Fruit fly (Drosophila melanogaster) whole organism, wandering third instar larva: ENCODE data around the gene CG13606.

Source experiments
- CrebA ChIP-seq: fragments of 200-800 bp; sonication (Bioruptor generic); optimal IDR thresholded peaks from 2 replicates; lab custom pipeline; 2016; ENCODE audit warnings: missing biosample characterization, mild to moderate bottlenecking, missing genetic modification characterization, borderline replicate concordance
- dl ChIP-seq, 2 experiments: fragments of 175-275, 200-275 bp in 1 of 2; fragments of 200-275 bp in 1 of 2; sonication (Bioruptor generic); optimal IDR thresholded peaks; lab custom pipeline; 2018; ENCODE audit warnings: mild to moderate bottlenecking in 2 of 2, missing biosample characterization in 2 of 2, missing genetic modification characterization in 2 of 2, moderate library complexity in 2 of 2; ENCODE audit not compliant: partially characterized antibody in 2 of 2, insufficient read depth in 1 of 2
- pan ChIP-seq: fragments of >200 bp; optimal IDR thresholded peaks from 2 replicates; lab custom pipeline; 2017
- rgr ChIP-seq: fragments of 200-800 bp; sonication (Bioruptor generic); optimal IDR thresholded peaks from 3 replicates; lab custom pipeline; 2016; ENCODE audit warnings: missing biosample characterization, mild to moderate bottlenecking, missing genetic modification characterization
- sage ChIP-seq: fragments of 200-800 bp; sonication (Bioruptor generic); optimal IDR thresholded peaks from 2 replicates; lab custom pipeline; 2016; ENCODE audit warnings: missing biosample characterization, mild to moderate bottlenecking, missing genetic modification characterization
- usp ChIP-seq: fragments of >200 bp; optimal IDR thresholded peaks from 2 replicates; lab custom pipeline; 2017; ENCODE audit warnings: missing biosample characterization, missing genetic modification characterization

dm6 chr3R:24137311-24137945 lies 35.0 kb upstream of the CG13606 start, which contains the start of gene Npc2f:
- TF ChIP-seq CrebA (GFP tag; lab: Kevin White, UChicago) (no peak), pan (no peak), rgr (no peak), dl (GFP tag; optimal IDR thresholded peaks at IDR 0.05; lab: Kevin White, UChicago; ENCODE audit: insufficient read depth in 1 of 2, partially characterized antibody in 2 of 2) (no peak), sage (GFP tag; lab: Kevin White, UChicago) (no peak), usp (GFP tag; lab: Kevin White, UChicago) (no peak)
